Worm (Caenorhabditis elegans): ENCODE data around the gene cox-5A.
A peak's percentile ranks its signal among the peaks of the same experiment; 100 is the strongest.

- TF ChIP-seq ama-1 (optimal IDR thresholded peaks at IDR 0.05) (no peak), pax-1 (tag; optimal IDR thresholded peaks at IDR 0.05) (peak; percentile 6), lim-6 (tag; optimal IDR thresholded peaks at IDR 0.05) (no peak), syd-9 (tag; optimal IDR thresholded peaks at IDR 0.05) (no peak), pag-3 (tag; optimal IDR thresholded peaks at IDR 0.05; ENCODE audit: borderline replicate concordance) (no peak), unc-86 (tag; optimal IDR thresholded peaks at IDR 0.05) (no peak), ceh-45 (GFP tag; IDR thresholded peaks at IDR 0.05) (no peak), mec-3 (tag; optimal IDR thresholded peaks at IDR 0.05; ENCODE audit: borderline replicate concordance) (no peak), pqm-1 (tag; optimal IDR thresholded peaks at IDR 0.05) (no peak), rnt-1 (tag; optimal IDR thresholded peaks at IDR 0.05) (no peak), pha-4 (tag; optimal IDR thresholded peaks at IDR 0.05) (no peak), tbx-2 (tag; optimal IDR thresholded peaks at IDR 0.05) (no peak), ceh-9 (tag; optimal IDR thresholded peaks at IDR 0.05) (no peak), C08G9.2 (tag; optimal IDR thresholded peaks at IDR 0.05) (no peak)
Observed at ce11 chrIII:12925947-12926607, 20.8 kb downstream of the cox-5A start, which contains the start of the genes npp-25 and mrps-10.
